Fruit fly (Drosophila melanogaster): Measurements from ENCODE around the gene CG14043.

The CG14043 gene

DNA sequence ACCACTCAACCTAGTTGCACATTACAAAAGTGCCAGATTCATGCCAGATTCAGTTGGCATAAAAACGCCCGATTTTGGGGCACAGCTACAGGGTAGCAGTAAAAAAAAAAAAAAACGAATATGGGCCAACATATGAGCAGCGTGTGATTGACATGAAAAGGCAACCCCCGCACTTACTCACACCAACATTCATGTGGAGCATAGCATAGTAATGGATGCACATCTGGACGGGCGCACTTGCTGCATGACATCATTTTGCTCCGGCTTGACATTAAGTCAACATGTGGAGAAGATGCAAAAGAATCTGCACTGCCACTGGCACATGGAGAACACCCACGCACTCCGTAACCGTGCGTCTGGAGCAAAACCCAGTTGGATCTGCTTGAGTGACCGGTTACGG lies 51.1 kb downstream of the CG14043 start:
- no peak for TF ChIP-seq noc (tag; optimal IDR thresholded peaks at IDR 0.05)

All from whole organism, larva.